Fruit fly (Drosophila melanogaster): ENCODE data around the gene Pebp1.

dm6 chr3R:22503630-22504029 lies 37.8 kb downstream of the Pebp1 start:
- TF ChIP-seq EcR (GFP tag; optimal IDR thresholded peaks at IDR 0.05) (no peak), CG17806 (tag; optimal IDR thresholded peaks at IDR 0.05) (no peak), Pif1A (GFP tag; optimal IDR thresholded peaks at IDR 0.05) (no peak), CG13204 (GFP tag; optimal IDR thresholded peaks at IDR 0.05) (no peak), CG8159 (tag; optimal IDR thresholded peaks at IDR 0.05) (peak; percentile 2), Snoo (tag; optimal IDR thresholded peaks at IDR 0.05) (no peak), CG34367 (tag; optimal IDR thresholded peaks at IDR 0.05) (no peak), CG12605 (GFP tag; IDR thresholded peaks at IDR 0.05) (no peak), CG4496 (GFP tag; IDR thresholded peaks at IDR 0.05) (no peak), D1 (tag; optimal IDR thresholded peaks at IDR 0.05) (no peak)
